Fruit fly (Drosophila melanogaster) whole organism, embryonic: ENCODE data around the gene CG10598.

Source experiments
- CG10366 ChIP-seq: fragments of 200-800 bp; sonication (Bioruptor generic); IDR thresholded peaks from 2 replicates; pipeline ENCODE4 v1.3.6; 2022; ENCODE audit warnings: missing biosample characterization, missing genetic modification characterization
- CG10543 ChIP-seq: fragments of 200-800 bp; sonication (Bioruptor generic); optimal IDR thresholded peaks from 3 replicates; lab custom pipeline; 2017; ENCODE audit warnings: missing biosample characterization, mild to moderate bottlenecking, missing genetic modification characterization, moderate library complexity
- CG11723 ChIP-seq: fragments of 200-800 bp; sonication (Bioruptor generic); optimal IDR thresholded peaks from 2 replicates; lab custom pipeline; 2017; ENCODE audit warnings: missing biosample characterization, mild to moderate bottlenecking, missing genetic modification characterization
- CG12391 ChIP-seq: fragments of 200-800 bp; sonication (Bioruptor generic); optimal IDR thresholded peaks from 3 replicates; lab custom pipeline; 2018; ENCODE audit warnings: missing biosample characterization, mild to moderate bottlenecking, missing genetic modification characterization, moderate library complexity
- CG13624 ChIP-seq: fragments of 200-800 bp; sonication (Bioruptor generic); optimal IDR thresholded peaks from 2 replicates; lab custom pipeline; 2016; ENCODE audit warnings: missing biosample characterization, missing genetic modification characterization
- CG14441 ChIP-seq: fragments of 200-800 bp; sonication (Bioruptor generic); IDR thresholded peaks from 2 replicates; pipeline ENCODE4 v1.3.6; 2022; ENCODE audit warnings: missing biosample characterization, missing genetic modification characterization
- CG15073 ChIP-seq: fragments of 200-800 bp; sonication (Bioruptor generic); optimal IDR thresholded peaks from 2 replicates; lab custom pipeline; 2016; ENCODE audit warnings: missing biosample characterization, missing genetic modification characterization
- CG15269 ChIP-seq: fragments of 200-800 bp; sonication (Bioruptor generic); optimal IDR thresholded peaks from 2 replicates; lab custom pipeline; 2018; ENCODE audit warnings: missing biosample characterization, mild to moderate bottlenecking, missing genetic modification characterization, moderate library complexity
- CG15601 ChIP-seq: fragments of 200-800 bp; sonication (Bioruptor generic); optimal IDR thresholded peaks from 3 replicates; lab custom pipeline; 2019; ENCODE audit warnings: missing biosample characterization, mild to moderate bottlenecking, missing genetic modification characterization, moderate library complexity
- CG18262 ChIP-seq: fragments of 200-800 bp; optimal IDR thresholded peaks from 3 replicates; lab custom pipeline; 2019; ENCODE audit warnings: missing biosample characterization, mild to moderate bottlenecking, missing genetic modification characterization, moderate library complexity
- CG30403 ChIP-seq: fragments of 200-800 bp; sonication (Bioruptor generic); optimal IDR thresholded peaks from 3 replicates; lab custom pipeline; 2016; ENCODE audit warnings: missing biosample characterization, missing genetic modification characterization
- CG31441 ChIP-seq: fragments of 200-800 bp; sonication (Bioruptor generic); IDR thresholded peaks from 2 replicates; pipeline ENCODE4 v1.3.6; 2022; ENCODE audit warnings: missing biosample characterization, missing genetic modification characterization
- CG4360 ChIP-seq: fragments of 200-800 bp; sonication (Bioruptor generic); IDR thresholded peaks from 2 replicates; pipeline ENCODE4 v1.3.6; 2022; ENCODE audit warnings: missing biosample characterization, missing genetic modification characterization
- CG4424 ChIP-seq: fragments of 200-800 bp; sonication (Bioruptor generic); optimal IDR thresholded peaks from 3 replicates; lab custom pipeline; 2016; ENCODE audit warnings: missing biosample characterization, missing genetic modification characterization
- CG6254 ChIP-seq: fragments of 200-800 bp; sonication (Bioruptor generic); optimal IDR thresholded peaks from 3 replicates; lab custom pipeline; 2017; ENCODE audit warnings: mild to moderate bottlenecking, missing biosample characterization, missing genetic modification reagents, missing genetic modification characterization
- CG6689 ChIP-seq: fragments of 200-800 bp; sonication (Bioruptor generic); IDR thresholded peaks from 2 replicates; pipeline ENCODE4 v1.3.6; 2022; ENCODE audit warnings: missing biosample characterization, missing genetic modification characterization
- CG8388 ChIP-seq: fragments of 200-800 bp; sonication (Bioruptor generic); optimal IDR thresholded peaks from 2 replicates; lab custom pipeline; 2019; ENCODE audit warnings: missing biosample characterization, mild to moderate bottlenecking, missing genetic modification characterization, moderate library complexity
- Chrac-16 ChIP-seq: fragments of 200-800 bp; sonication (Bioruptor generic); optimal IDR thresholded peaks from 3 replicates; lab custom pipeline; 2016; ENCODE audit warnings: missing biosample characterization, missing genetic modification characterization
- CoRest ChIP-seq: fragments of 200-800 bp; sonication (Bioruptor generic); optimal IDR thresholded peaks from 3 replicates; lab custom pipeline; 2018; ENCODE audit warnings: missing biosample characterization, mild to moderate bottlenecking, missing genetic modification characterization, moderate library complexity
- D ChIP-seq, 2 experiments: fragments of 200-800 bp in 1 of 2; fragments of >200 bp in 1 of 2; sonication (Bioruptor generic) in 1 of 2; optimal IDR thresholded peaks; 2 replicates in 1 of 2; 3 replicates in 1 of 2; lab custom pipeline; 2017; ENCODE audit warnings: mild to moderate bottlenecking in 1 of 2, missing biosample characterization in 1 of 2, missing genetic modification characterization in 1 of 2, missing genetic modification reagents in 1 of 2
- Dad ChIP-seq: fragments of 200-800 bp; sonication (Bioruptor generic); optimal IDR thresholded peaks from 3 replicates; lab custom pipeline; 2016; ENCODE audit warnings: missing biosample characterization, missing genetic modification characterization
- Dek ChIP-seq: fragments of 200-800 bp; sonication (Bioruptor generic); optimal IDR thresholded peaks from 3 replicates; lab custom pipeline; 2019; ENCODE audit warnings: missing biosample characterization, mild to moderate bottlenecking, missing genetic modification characterization, moderate library complexity
- Dll ChIP-seq: fragments of 200-800 bp; sonication (Bioruptor generic); IDR thresholded peaks from 4 replicates; pipeline ENCODE4 v1.3.6; 2022; ENCODE audit warnings: missing biosample characterization, missing genetic modification characterization; ENCODE audit not compliant: partially characterized antibody
- Drgx ChIP-seq: fragments of 200-800 bp; sonication (Bioruptor generic); IDR thresholded peaks from 2 replicates; pipeline ENCODE4 v1.3.6; 2022; ENCODE audit warnings: missing biosample characterization, missing genetic modification characterization
- E2f2 ChIP-seq: fragments of 200-800 bp; sonication (Bioruptor generic); IDR thresholded peaks from 2 replicates; pipeline ENCODE4 v1.3.6; 2022; ENCODE audit warnings: missing biosample characterization, missing genetic modification characterization
- ERR ChIP-seq: fragments of 200-800 bp; sonication (Bioruptor generic); optimal IDR thresholded peaks from 2 replicates; lab custom pipeline; 2016; ENCODE audit warnings: missing biosample characterization, missing genetic modification characterization
- Eip74EF ChIP-seq, 2 experiments: fragments of 200-800 bp in 1 of 2; fragments of >200 bp in 1 of 2; sonication (Bioruptor generic) in 1 of 2; optimal IDR thresholded peaks; 2 replicates each; lab custom pipeline; 2017 to 2019; ENCODE audit warnings: missing biosample characterization in 2 of 2, missing genetic modification characterization in 2 of 2, mild to moderate bottlenecking in 1 of 2, moderate library complexity in 1 of 2
- Elba2 ChIP-seq: fragments of 200-800 bp; sonication (Bioruptor generic); optimal IDR thresholded peaks from 3 replicates; lab custom pipeline; 2016; ENCODE audit warnings: missing biosample characterization, missing genetic modification characterization
- HLH3B ChIP-seq: fragments of 200-800 bp; sonication (Bioruptor generic); IDR thresholded peaks from 2 replicates; pipeline ENCODE4 v1.3.6; 2022; ENCODE audit warnings: missing biosample characterization, missing genetic modification characterization
- Hr51 ChIP-seq, 2 experiments: fragments of 200-800 bp; sonication (Bioruptor generic); optimal IDR thresholded peaks; 2 replicates in 1 of 2; 3 replicates in 1 of 2; lab custom pipeline; 2016 to 2018; ENCODE audit warnings: missing biosample characterization in 2 of 2, missing genetic modification characterization in 2 of 2, mild to moderate bottlenecking in 1 of 2, moderate library complexity in 1 of 2
- Poxn ChIP-seq: fragments of 200-800 bp; sonication (Bioruptor generic); IDR thresholded peaks from 2 replicates; pipeline ENCODE4 v1.3.6; 2022; ENCODE audit warnings: missing biosample characterization, missing genetic modification characterization
- Ptx1 ChIP-seq: fragments of 200-800 bp; sonication (Bioruptor generic); IDR thresholded peaks from 2 replicates; pipeline ENCODE4 v1.3.6; 2022; ENCODE audit warnings: missing biosample characterization, missing genetic modification characterization
- bcd ChIP-seq: fragments of 200-800 bp; sonication (Bioruptor generic); optimal IDR thresholded peaks from 2 replicates; lab custom pipeline; 2017; ENCODE audit warnings: missing biosample characterization, mild to moderate bottlenecking, missing genetic modification characterization
- chn ChIP-seq: fragments of 200-800 bp; sonication (Bioruptor generic); optimal IDR thresholded peaks from 2 replicates; lab custom pipeline; 2016; ENCODE audit warnings: missing biosample characterization, missing genetic modification characterization
- dati ChIP-seq: fragments of 200-800 bp; sonication (Bioruptor generic); IDR thresholded peaks from 2 replicates; pipeline ENCODE4 v1.3.6; 2022; ENCODE audit warnings: missing biosample characterization, missing genetic modification characterization
- dmrt99B ChIP-seq: fragments of 200-800 bp; sonication (Bioruptor generic); optimal IDR thresholded peaks from 2 replicates; lab custom pipeline; 2018; ENCODE audit warnings: missing biosample characterization, mild to moderate bottlenecking, missing genetic modification characterization, moderate library complexity
- dpn ChIP-seq, 2 experiments: fragments of 200-800 bp; sonication (Bioruptor generic); optimal IDR thresholded peaks; 3 replicates each; lab custom pipeline; 2016; ENCODE audit warnings: missing biosample characterization in 2 of 2, missing genetic modification characterization in 2 of 2
- dysf ChIP-seq: fragments of 200-800 bp; sonication (Bioruptor generic); IDR thresholded peaks from 3 replicates; pipeline ENCODE4 v1.3.6; 2022; ENCODE audit warnings: missing biosample characterization, missing genetic modification characterization
- exex ChIP-seq: fragments of 200-800 bp; sonication (Bioruptor generic); optimal IDR thresholded peaks from 4 replicates; lab custom pipeline; 2018; ENCODE audit warnings: missing biosample characterization, mild to moderate bottlenecking, missing genetic modification characterization, moderate library complexity
- fd96Cb ChIP-seq: fragments of 200-800 bp; sonication (Bioruptor generic); optimal IDR thresholded peaks from 2 replicates; lab custom pipeline; 2018; ENCODE audit warnings: missing biosample characterization, mild to moderate bottlenecking, missing genetic modification characterization, moderate library complexity
- fru ChIP-seq: fragments of >200 bp; optimal IDR thresholded peaks from 2 replicates; lab custom pipeline; 2017
- hkb ChIP-seq, 2 experiments: fragments of 200-800 bp in 1 of 2; fragments of >200 bp in 1 of 2; sonication (Bioruptor generic) in 1 of 2; IDR thresholded peaks in 1 of 2; optimal IDR thresholded peaks in 1 of 2; 2 replicates each; pipeline versions ENCODE4 v1.3.6 to Lab custom; 2017 to 2022; ENCODE audit warnings: missing biosample characterization in 1 of 2, missing genetic modification characterization in 1 of 2
- mam ChIP-seq: fragments of 200-800 bp; sonication (Bioruptor generic); optimal IDR thresholded peaks from 3 replicates; lab custom pipeline; 2016; ENCODE audit warnings: missing biosample characterization, missing genetic modification characterization
- pan ChIP-seq, 4 experiments: fragments of >200 bp in 3 of 4; fragments of 200-800 bp in 1 of 4; sonication (Bioruptor generic) in 1 of 4; optimal IDR thresholded peaks in 3 of 4; IDR thresholded peaks in 1 of 4; 2 replicates each; pipeline versions ENCODE4 v1.3.6 to Lab custom; 2017 to 2022; ENCODE audit warnings: missing biosample characterization in 2 of 4, missing genetic modification characterization in 2 of 4, mixed read lengths in 1 of 4
- row ChIP-seq: fragments of 200-800 bp; sonication (Bioruptor generic); IDR thresholded peaks from 3 replicates; pipeline ENCODE4 v1.3.6; 2022; ENCODE audit warnings: missing biosample characterization, missing genetic modification characterization
- sens ChIP-seq: fragments of 200-800 bp; sonication (Bioruptor generic); peaks from one replicate; lab custom pipeline; 2016; ENCODE audit warnings: missing biosample characterization, missing genetic modification characterization
- sqz ChIP-seq: fragments of 200-800 bp; sonication (Bioruptor generic); optimal IDR thresholded peaks from 3 replicates; lab custom pipeline; 2018; ENCODE audit warnings: missing biosample characterization, mild to moderate bottlenecking, missing genetic modification characterization
- ssp ChIP-seq: fragments of 200-800 bp; sonication (Bioruptor generic); IDR thresholded peaks from 2 replicates; pipeline ENCODE4 v1.3.6; 2022; ENCODE audit warnings: missing biosample characterization, missing genetic modification characterization
- sug ChIP-seq: fragments of 200-800 bp; optimal IDR thresholded peaks from 2 replicates; lab custom pipeline; 2019; ENCODE audit warnings: missing biosample characterization, mild to moderate bottlenecking, missing genetic modification characterization, moderate library complexity

Gene CG10598

DNA sequence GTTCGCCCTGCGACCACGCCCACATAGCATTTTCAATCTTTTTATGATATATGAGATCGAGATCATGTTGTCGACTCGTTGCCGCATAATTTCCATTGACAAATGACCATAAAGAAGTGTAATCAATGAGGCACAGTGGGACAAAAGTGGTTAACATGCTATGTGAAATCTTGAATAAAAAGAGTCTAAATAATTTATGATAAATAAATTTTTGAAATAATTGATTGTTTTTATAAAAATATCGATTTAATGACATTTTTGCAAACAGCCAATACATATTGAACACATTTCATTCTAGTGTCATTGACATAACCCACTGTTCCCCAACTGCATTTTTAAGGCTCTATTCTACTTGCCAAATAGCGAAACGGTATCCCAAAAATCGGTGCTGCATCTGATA lies 39.2 kb downstream of the CG10598 start:
- no peak for TF ChIP-seq exex
- peak; percentile 15 for TF ChIP-seq fd96Cb (tag; lab: Kevin White, UChicago)
- no peak for TF ChIP-seq Elba2 (GFP tag; lab: Kevin White, UChicago)
- peak; percentile 6 for TF ChIP-seq sens (GFP tag; lab: Kevin White, UChicago)
- TF ChIP-seq bcd = peak; percentile 6
- no peak for TF ChIP-seq Dad
- no peak for TF ChIP-seq sug (tag; lab: Kevin White, UChicago)
- peak; percentile 31 for TF ChIP-seq dmrt99B (tag; lab: Kevin White, UChicago)
- peak; percentile 15 for TF ChIP-seq CG4424 (GFP tag; lab: Kevin White, UChicago)
- no peak for TF ChIP-seq CG13624 (GFP tag; lab: Kevin White, UChicago)
- no peak for TF ChIP-seq pan (optimal IDR thresholded peaks at IDR 0.05; lab: Kevin White, UChicago)
- TF ChIP-seq pan (GFP tag; optimal IDR thresholded peaks at IDR 0.05 in 1 of 2, IDR thresholded peaks at IDR 0.05 in 1 of 2) = no peak
- TF ChIP-seq mam (GFP tag; lab: Kevin White, UChicago) = no peak
- peak; percentile 15 for TF ChIP-seq CG30403 (GFP tag; lab: Kevin White, UChicago)
- 0 out of 2 replicates have a peak, but pooled peaks have one; percentile 12 for TF ChIP-seq E2f2 (GFP tag; lab: Robert Waterston, UW)
- peak in 1 of 2 experiments; percentile 13 for TF ChIP-seq dpn (GFP tag; optimal IDR thresholded peaks at IDR 0.05; lab: Kevin White, UChicago)
- TF ChIP-seq CG4360 (GFP tag; lab: Robert Waterston, UW) = no peak
- peak in 1 of 2 experiments; percentile 50 for TF ChIP-seq Hr51 (GFP tag; optimal IDR thresholded peaks at IDR 0.05; lab: Kevin White, UChicago)
- TF ChIP-seq CG6689 (GFP tag; lab: Robert Waterston, UW) = peak; percentile 37; the same call in 1 of the 2 replicates
- no peak for TF ChIP-seq Poxn (GFP tag; lab: Robert Waterston, UW)
- 0 out of 2 replicates have a peak, but pooled peaks have one; percentile 13 for TF ChIP-seq CG14441 (GFP tag; lab: Robert Waterston, UW)
- TF ChIP-seq Drgx (GFP tag; lab: Robert Waterston, UW) = peak; percentile 54
- peak; percentile 17 for TF ChIP-seq CG18262 (tag; lab: Kevin White, UChicago)
- TF ChIP-seq Dek (tag; lab: Kevin White, UChicago) = no peak
- TF ChIP-seq fru = no peak
- TF ChIP-seq HLH3B (GFP tag; lab: Robert Waterston, UW) = peak; percentile 29; the same call in 1 of the 2 replicates
- TF ChIP-seq CG15073 (GFP tag; lab: Kevin White, UChicago) = no peak
- TF ChIP-seq chn (GFP tag; lab: Kevin White, UChicago) = no peak
- peak; percentile 11 for TF ChIP-seq CG8388 (GFP tag; lab: Kevin White, UChicago)
- no peak for TF ChIP-seq CG6254
- TF ChIP-seq ssp = no peak
- no peak for TF ChIP-seq sqz
- peak; percentile 21 for TF ChIP-seq CG12391
- no peak for TF ChIP-seq CG15601 (tag; lab: Kevin White, UChicago)
- TF ChIP-seq D (optimal IDR thresholded peaks at IDR 0.05; lab: Kevin White, UChicago) = no peak
- no peak for TF ChIP-seq D (GFP tag; optimal IDR thresholded peaks at IDR 0.05; lab: Kevin White, UChicago)
- peak; percentile 39; the same call in 1 of the 3 replicates for TF ChIP-seq dysf (GFP tag; lab: Robert Waterston, UW)
- TF ChIP-seq CG15269 (tag; lab: Kevin White, UChicago) = peak; percentile 14
- no peak for TF ChIP-seq dati (GFP tag; lab: Robert Waterston, UW)
- no peak for TF ChIP-seq CG10366 (GFP tag; lab: Robert Waterston, UW)
- peak; percentile 20 for TF ChIP-seq CoRest (tag; lab: Kevin White, UChicago)
- TF ChIP-seq Ptx1 (GFP tag; lab: Robert Waterston, UW) = peak; percentile 40; the same call in 1 of the 2 replicates
- TF ChIP-seq CG11723 = no peak
- TF ChIP-seq Chrac-16 = peak; percentile 8
- no peak for TF ChIP-seq ERR (GFP tag; lab: Kevin White, UChicago)
- TF ChIP-seq Eip74EF (GFP tag; optimal IDR thresholded peaks at IDR 0.05; lab: Kevin White, UChicago) = no peak
- no peak for TF ChIP-seq hkb (optimal IDR thresholded peaks at IDR 0.05; lab: Kevin White, UChicago)
- peak; percentile 61 for TF ChIP-seq hkb (GFP tag; IDR thresholded peaks at IDR 0.05; lab: Robert Waterston, UW)
- TF ChIP-seq Dll (GFP tag; lab: Robert Waterston, UW) = no peak
- no peak for TF ChIP-seq CG10543 (GFP tag; lab: Kevin White, UChicago)
- TF ChIP-seq CG31441 = peak; percentile 35; the same call in 1 of the 2 replicates
- TF ChIP-seq row (GFP tag; lab: Robert Waterston, UW) = peak; percentile 38; the same call in 1 of the 3 replicates
